Fruit fly (Drosophila melanogaster) whole organism, prepupa: ENCODE measurements around the gene Tcs3.

Experiments used
- Blimp-1 ChIP-seq: fragments of 200-800 bp; sonication (Bioruptor generic); optimal IDR thresholded peaks from 3 replicates; lab custom pipeline; 2017; ENCODE audit warnings: missing biosample characterization, missing genetic modification characterization, mild to moderate bottlenecking, moderate library complexity, missing genetic modification reagents
- CG10631 ChIP-seq: fragments of 200-800 bp; sonication (Bioruptor generic); optimal IDR thresholded peaks from 2 replicates; lab custom pipeline; 2016; ENCODE audit warnings: missing biosample characterization, missing genetic modification characterization
- CG10669 ChIP-seq: fragments of 200-800 bp; sonication (Bioruptor generic); optimal IDR thresholded peaks from 3 replicates; lab custom pipeline; 2018; ENCODE audit warnings: missing biosample characterization, mild to moderate bottlenecking, missing genetic modification characterization, moderate library complexity
- CG11294 ChIP-seq: fragments of 200-800 bp; sonication (Bioruptor generic); IDR thresholded peaks from 2 replicates; pipeline ENCODE4 v1.3.6; 2022; ENCODE audit warnings: missing biosample characterization, missing genetic modification characterization
- CG15336 ChIP-seq: fragments of 200-800 bp; sonication (Bioruptor generic); IDR thresholded peaks from 2 replicates; pipeline ENCODE4 v1.3.6; 2022; ENCODE audit warnings: missing biosample characterization, missing genetic modification characterization
- CG3032 ChIP-seq: fragments of 200-800 bp; optimal IDR thresholded peaks from 2 replicates; lab custom pipeline; 2019; ENCODE audit warnings: missing biosample characterization, mild to moderate bottlenecking, missing genetic modification characterization, moderate library complexity
- CG31627 ChIP-seq: fragments of 200-800 bp; sonication (Bioruptor generic); optimal IDR thresholded peaks from 3 replicates; lab custom pipeline; 2016; ENCODE audit warnings: missing biosample characterization, missing genetic modification characterization
- CG32006 ChIP-seq: fragments of 200-800 bp; sonication (Bioruptor generic); optimal IDR thresholded peaks from 3 replicates; lab custom pipeline; 2017; ENCODE audit warnings: missing biosample characterization, mild to moderate bottlenecking, missing genetic modification characterization
- CG3919 ChIP-seq: fragments of 200-800 bp; sonication (Bioruptor generic); optimal IDR thresholded peaks from 3 replicates; lab custom pipeline; 2016; ENCODE audit warnings: missing biosample characterization, missing genetic modification characterization
- CG4318 ChIP-seq: fragments of 200-800 bp; sonication (Bioruptor generic); optimal IDR thresholded peaks from 3 replicates; lab custom pipeline; 2017; ENCODE audit warnings: missing biosample characterization, mild to moderate bottlenecking, missing genetic modification characterization
- CG6163 ChIP-seq: fragments of 200-800 bp; sonication (Bioruptor generic); IDR thresholded peaks from 3 replicates; pipeline ENCODE4 v1.3.6; 2022; ENCODE audit warnings: missing biosample characterization, missing genetic modification characterization
- CG6854 ChIP-seq: fragments of 200-800 bp; sonication (Bioruptor generic); optimal IDR thresholded peaks from 2 replicates; lab custom pipeline; 2017; ENCODE audit warnings: missing biosample characterization, mild to moderate bottlenecking, missing genetic modification characterization
- CG7368 ChIP-seq: fragments of 200-800 bp; sonication (Bioruptor generic); optimal IDR thresholded peaks from 3 replicates; lab custom pipeline; 2016; ENCODE audit warnings: missing biosample characterization, missing genetic modification characterization
- CG8119 ChIP-seq: fragments of 200-800 bp; sonication (Bioruptor generic); IDR thresholded peaks from 3 replicates; pipeline ENCODE4 v1.3.6; 2022; ENCODE audit warnings: missing biosample characterization, missing genetic modification characterization
- CG8632 ChIP-seq: fragments of 200-800 bp; sonication (Bioruptor generic); optimal IDR thresholded peaks from 3 replicates; lab custom pipeline; 2016; ENCODE audit warnings: missing biosample characterization, missing genetic modification characterization
- Eip93F ChIP-seq: fragments of 200-800 bp; sonication (Bioruptor generic); optimal IDR thresholded peaks from 2 replicates; lab custom pipeline; 2016; ENCODE audit warnings: missing biosample characterization, mild to moderate bottlenecking, missing genetic modification characterization
- Ets21C ChIP-seq: fragments of 200-800 bp; sonication (Bioruptor generic); optimal IDR thresholded peaks from 3 replicates; lab custom pipeline; 2016; ENCODE audit warnings: missing biosample characterization, missing genetic modification characterization
- Ets96B ChIP-seq: fragments of 200-800 bp; optimal IDR thresholded peaks from 2 replicates; lab custom pipeline; 2019; ENCODE audit warnings: missing biosample characterization, mild to moderate bottlenecking, missing genetic modification characterization, moderate library complexity
- Gug ChIP-seq: fragments of 200-800 bp; sonication (Bioruptor generic); IDR thresholded peaks from 2 replicates; pipeline ENCODE4 v1.3.6; 2022; ENCODE audit warnings: missing biosample characterization, missing genetic modification characterization
- Hr38 ChIP-seq: sonication (Bioruptor generic); optimal IDR thresholded peaks from 2 replicates; lab custom pipeline; 2016; ENCODE audit warnings: missing biosample characterization, missing genetic modification characterization
- Hr4 ChIP-seq: fragments of 200-800 bp; sonication (Bioruptor generic); optimal IDR thresholded peaks from 3 replicates; lab custom pipeline; 2016; ENCODE audit warnings: missing biosample characterization, missing genetic modification characterization
- Sox102F ChIP-seq: fragments of 200-800 bp; sonication (Bioruptor generic); optimal IDR thresholded peaks from 2 replicates; lab custom pipeline; 2016; ENCODE audit warnings: missing biosample characterization, mild to moderate bottlenecking, missing genetic modification characterization
- Sox14 ChIP-seq: fragments of 200-800 bp; sonication (Bioruptor generic); optimal IDR thresholded peaks from 3 replicates; lab custom pipeline; 2016; ENCODE audit warnings: missing biosample characterization, missing genetic modification characterization
- Sox15 ChIP-seq: fragments of 200-800 bp; sonication (Bioruptor generic); optimal IDR thresholded peaks from 3 replicates; lab custom pipeline; 2016; ENCODE audit warnings: missing biosample characterization, missing genetic modification characterization
- achi ChIP-seq: fragments of 200-800 bp; sonication (Bioruptor generic); optimal IDR thresholded peaks from 3 replicates; lab custom pipeline; 2016; ENCODE audit warnings: missing biosample characterization, missing genetic modification characterization
- acj6 ChIP-seq: fragments of 200-800 bp; sonication (Bioruptor generic); optimal IDR thresholded peaks from 3 replicates; lab custom pipeline; 2016; ENCODE audit warnings: missing biosample characterization, missing genetic modification characterization
- cyc ChIP-seq: fragments of 200-800 bp; sonication (Bioruptor generic); optimal IDR thresholded peaks from 3 replicates; lab custom pipeline; 2016; ENCODE audit warnings: missing biosample characterization, missing genetic modification characterization
- dac ChIP-seq: fragments of 200-800 bp; sonication (Bioruptor generic); optimal IDR thresholded peaks from 2 replicates; lab custom pipeline; 2017; ENCODE audit warnings: missing biosample characterization, mild to moderate bottlenecking, missing genetic modification characterization
- dsx ChIP-seq: fragments of 200-800 bp; optimal IDR thresholded peaks from 3 replicates; lab custom pipeline; 2019; ENCODE audit warnings: missing biosample characterization, mild to moderate bottlenecking, missing genetic modification characterization, moderate library complexity; ENCODE audit not compliant: poor library complexity, severe bottlenecking
- eg ChIP-seq: fragments of 200-800 bp; sonication (Bioruptor generic); IDR thresholded peaks from 3 replicates; pipeline ENCODE4 v1.3.6; 2022; ENCODE audit warnings: missing biosample characterization, missing genetic modification characterization
- fd85E ChIP-seq: fragments of 200-800 bp; sonication (Bioruptor generic); optimal IDR thresholded peaks from 3 replicates; lab custom pipeline; 2016; ENCODE audit warnings: missing biosample characterization, missing genetic modification characterization
- lz ChIP-seq: fragments of 200-800 bp; sonication (Bioruptor generic); optimal IDR thresholded peaks from 3 replicates; lab custom pipeline; 2016; ENCODE audit warnings: missing biosample characterization, missing genetic modification characterization
- net ChIP-seq: fragments of 200-800 bp; sonication (Bioruptor generic); optimal IDR thresholded peaks from 3 replicates; lab custom pipeline; 2016; ENCODE audit warnings: missing biosample characterization, missing genetic modification characterization
- salr ChIP-seq, 2 experiments: fragments of 200-800 bp; sonication (Bioruptor generic); optimal IDR thresholded peaks; 3 replicates each; lab custom pipeline; 2016 to 2018; ENCODE audit warnings: missing biosample characterization in 2 of 2, missing genetic modification characterization in 2 of 2, mild to moderate bottlenecking in 1 of 2
- spab ChIP-seq: fragments of 200-800 bp; sonication (Bioruptor generic); optimal IDR thresholded peaks from 2 replicates; lab custom pipeline; 2017; ENCODE audit warnings: missing biosample characterization, mild to moderate bottlenecking, missing genetic modification characterization, missing genetic modification reagents
- ss ChIP-seq, 2 experiments: fragments of 200-800 bp; sonication (Bioruptor generic); optimal IDR thresholded peaks; 2 replicates in 1 of 2; 3 replicates in 1 of 2; lab custom pipeline; 2017 to 2018; ENCODE audit warnings: mild to moderate bottlenecking in 2 of 2, missing biosample characterization in 2 of 2, missing genetic modification characterization in 2 of 2, moderate library complexity in 1 of 2
- svp ChIP-seq: fragments of 200-800 bp; sonication (Bioruptor generic); peaks from one replicate; lab custom pipeline; 2016; ENCODE audit warnings: missing biosample characterization, missing genetic modification characterization
- topi ChIP-seq: fragments of 200-800 bp; sonication (Bioruptor generic); optimal IDR thresholded peaks from 3 replicates; lab custom pipeline; 2016; ENCODE audit warnings: missing biosample characterization, missing genetic modification characterization
- vri ChIP-seq: fragments of 200-800 bp; sonication (Bioruptor generic); optimal IDR thresholded peaks from 3 replicates; lab custom pipeline; 2016; ENCODE audit warnings: missing biosample characterization, mild to moderate bottlenecking, missing genetic modification characterization

Gene Tcs3

DNA sequence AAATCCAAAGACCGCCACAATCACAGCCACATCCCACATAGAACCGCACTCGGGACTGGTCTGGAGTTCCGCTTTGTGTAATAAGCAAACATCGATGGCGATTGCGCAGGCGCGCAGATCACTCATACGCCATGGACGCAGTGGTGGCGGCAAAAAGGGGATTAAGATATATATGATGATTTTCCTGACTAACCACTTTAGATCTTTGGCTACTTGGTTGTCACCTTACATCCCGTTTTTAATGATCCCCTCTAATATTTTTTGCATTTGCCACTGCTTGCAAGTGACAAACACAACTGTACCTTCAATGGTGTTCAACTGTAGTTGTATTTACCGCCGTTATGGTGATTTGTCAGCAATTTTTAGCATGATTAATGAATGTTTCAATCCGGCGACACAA is 41.8 kb upstream of the Tcs3 start (continued):
- no peak for TF ChIP-seq vri
- TF ChIP-seq eg (GFP tag; lab: Robert Waterston, UW) = peak; percentile 86
- TF ChIP-seq Sox14 (GFP tag; lab: Kevin White, UChicago) = peak; percentile 38
- no peak for TF ChIP-seq topi (GFP tag; lab: Kevin White, UChicago)
- no peak for TF ChIP-seq CG3032 (tag; lab: Kevin White, UChicago)
- TF ChIP-seq Sox102F (GFP tag; lab: Kevin White, UChicago) = no peak
- peak; percentile 66 for TF ChIP-seq CG8119 (GFP tag; lab: Robert Waterston, UW)
- TF ChIP-seq, all 60 proteins: peak for 28

DNA sequence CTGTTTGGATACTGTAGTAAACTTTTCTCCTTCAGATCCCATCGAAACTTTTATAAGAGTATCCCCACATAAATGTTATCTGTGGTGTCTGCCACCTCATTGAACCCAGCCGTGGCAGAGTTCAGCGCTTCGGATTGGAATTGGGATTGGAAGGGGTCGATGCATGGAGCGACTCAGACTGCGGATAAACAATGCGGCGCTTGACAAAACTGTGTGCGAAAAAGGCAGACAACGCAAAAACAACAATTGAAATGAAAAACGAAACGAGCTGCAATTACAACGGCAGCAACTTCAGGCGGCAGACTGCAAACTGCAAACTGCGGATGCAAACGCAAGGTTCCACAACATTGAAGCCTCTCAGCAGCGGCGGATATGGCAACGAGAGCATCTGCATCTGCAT is 37.8 kb upstream of the Tcs3 start, which contains the start of gene CG13062:
TSS of gene CG13062 (plus strand) at position 301 of the 400 bp plus-strand sequence.
- TF ChIP-seq CG10631 (GFP tag; lab: Kevin White, UChicago) = no peak
- no peak for TF ChIP-seq Gug
- no peak for TF ChIP-seq CG4318 (GFP tag; lab: Kevin White, UChicago)
- TF ChIP-seq CG7368 = no peak
- peak; percentile 12 for TF ChIP-seq svp
- peak; percentile 8 for TF ChIP-seq achi (GFP tag; lab: Kevin White, UChicago)
- TF ChIP-seq CG10669 (GFP tag; lab: Kevin White, UChicago) = no peak
- TF ChIP-seq CG11294 (GFP tag; lab: Robert Waterston, UW) = no peak
- TF ChIP-seq lz (GFP tag; lab: Kevin White, UChicago) = no peak
- no peak for TF ChIP-seq fd85E (GFP tag; lab: Kevin White, UChicago)

DNA sequence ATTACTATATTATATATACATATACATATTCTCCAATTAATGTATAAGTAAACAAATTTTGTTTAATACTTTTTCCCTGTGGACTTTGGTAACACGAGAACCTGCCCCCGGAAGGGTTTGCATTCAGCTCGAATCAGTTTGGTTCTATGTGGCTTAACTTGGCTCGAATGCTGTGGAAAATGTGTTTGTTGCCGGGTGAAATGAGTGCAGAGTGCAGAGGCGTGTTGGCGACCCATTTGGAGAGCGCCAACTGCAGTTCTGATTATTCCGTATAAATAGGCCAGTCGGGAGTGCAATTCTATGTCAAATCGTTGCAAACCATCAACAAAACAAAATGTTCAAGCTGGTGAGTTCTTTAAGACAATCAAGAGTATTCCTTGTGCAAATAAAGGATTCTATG is 34.1 kb upstream of the Tcs3 start, which contains the start of gene Nplp3:
TSS of gene Nplp3 (plus strand) at position 301 of the 400 bp plus-strand sequence.
- TF ChIP-seq CG6854 = no peak
- TF ChIP-seq dac (GFP tag; lab: Kevin White, UChicago) = no peak
- TF ChIP-seq CG8632 (GFP tag; lab: Kevin White, UChicago) = no peak
- no peak for TF ChIP-seq CG6163
- TF ChIP-seq Sox14 (GFP tag; lab: Kevin White, UChicago) = no peak
- TF ChIP-seq CG11294 (GFP tag; lab: Robert Waterston, UW) = no peak
- no peak for TF ChIP-seq svp
- TF ChIP-seq salr (GFP tag; optimal IDR thresholded peaks at IDR 0.05; lab: Kevin White, UChicago) = no peak
- TF ChIP-seq net (GFP tag; lab: Kevin White, UChicago) = no peak
- TF ChIP-seq eg (GFP tag; lab: Robert Waterston, UW) = no peak
- TF ChIP-seq Hr38 = no peak
- TF ChIP-seq vri = no peak
- TF ChIP-seq Blimp-1 (GFP tag; lab: Kevin White, UChicago) = no peak
- no peak for TF ChIP-seq lz (GFP tag; lab: Kevin White, UChicago)
- no peak for TF ChIP-seq Gug
- TF ChIP-seq spab = no peak
- TF ChIP-seq acj6 (GFP tag; lab: Kevin White, UChicago) = no peak

DNA sequence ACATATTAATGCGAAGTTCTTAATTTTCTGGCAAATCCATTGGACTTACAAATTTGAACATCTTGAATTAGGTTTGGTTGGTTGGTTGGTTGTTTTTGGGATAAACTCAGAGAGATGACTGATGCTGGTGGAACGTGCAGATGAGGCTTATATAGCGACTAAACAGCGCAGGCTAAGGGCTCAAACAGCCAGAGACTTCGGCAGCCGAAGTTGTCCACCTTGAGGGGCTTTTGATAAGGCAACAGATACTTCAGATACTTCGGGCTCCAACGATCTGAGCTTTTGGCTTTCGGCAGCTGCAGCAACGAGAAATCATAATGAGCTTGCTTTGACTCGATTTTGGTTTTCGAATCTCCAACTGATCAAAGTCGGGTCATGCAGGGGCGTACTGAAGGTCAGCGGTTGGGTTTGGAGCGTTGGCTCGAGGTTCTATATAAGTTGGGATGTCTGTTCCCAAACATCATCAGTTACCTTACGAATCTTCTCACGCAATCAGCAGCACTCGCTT is 32.3 kb upstream of the Tcs3 start, which contains the start of the genes CG13041 and CG13060:
TSS of gene CG13041 (minus strand) at position 128 of the 508 bp plus-strand sequence.
TSS of gene CG13060 (plus strand) at position 458 of the 508 bp plus-strand sequence.
- no peak for TF ChIP-seq Hr4 (GFP tag; lab: Kevin White, UChicago)
- no peak for TF ChIP-seq CG32006 (GFP tag; lab: Kevin White, UChicago)
- TF ChIP-seq CG10631 (GFP tag; lab: Kevin White, UChicago) = no peak
- TF ChIP-seq ss (GFP tag; optimal IDR thresholded peaks at IDR 0.05; lab: Kevin White, UChicago) = no peak
- no peak for TF ChIP-seq dac (GFP tag; lab: Kevin White, UChicago)
- TF ChIP-seq Ets96B = no peak
- TF ChIP-seq cyc (GFP tag; lab: Kevin White, UChicago) = no peak
- no peak for TF ChIP-seq Eip93F (GFP tag; lab: Kevin White, UChicago)

DNA sequence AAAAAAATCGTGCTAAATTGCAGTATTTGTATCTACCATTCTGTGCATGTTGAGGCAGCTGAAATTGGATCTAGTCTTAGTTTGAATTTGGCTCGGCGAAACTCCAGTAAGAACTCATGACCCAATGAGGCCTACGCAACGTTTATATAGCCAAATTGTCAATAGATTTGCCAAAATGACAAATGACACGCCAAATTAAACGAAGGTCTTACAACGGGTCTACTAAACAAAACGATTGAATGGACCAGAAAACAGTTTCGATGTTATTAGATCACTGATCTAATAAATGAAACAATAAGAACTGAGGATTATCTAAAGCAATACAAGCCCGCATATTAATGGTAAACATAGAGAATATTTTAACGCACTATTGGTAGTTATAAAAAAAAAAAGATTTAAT is 30.6 kb upstream of the Tcs3 start, which contains the start of gene CG42718:
TSS of gene CG42718 (minus strand) at position 101 of the 400 bp plus-strand sequence.
- no peak for TF ChIP-seq CG3919 (GFP tag; lab: Kevin White, UChicago)
- no peak for TF ChIP-seq Ets21C (GFP tag; lab: Kevin White, UChicago)
- no peak for TF ChIP-seq Sox15 (GFP tag; lab: Kevin White, UChicago)
- no peak for TF ChIP-seq CG31627
- no peak for TF ChIP-seq CG6854
- no peak for TF ChIP-seq CG15336 (GFP tag; lab: Robert Waterston, UW)
- TF ChIP-seq dsx (GFP tag; lab: Kevin White, UChicago) = no peak
- TF ChIP-seq CG10631 (GFP tag; lab: Kevin White, UChicago) = no peak
- no peak for TF ChIP-seq eg (GFP tag; lab: Robert Waterston, UW)
- TF ChIP-seq acj6 (GFP tag; lab: Kevin White, UChicago) = no peak
- no peak for TF ChIP-seq dac (GFP tag; lab: Kevin White, UChicago)
- TF ChIP-seq CG10669 (GFP tag; lab: Kevin White, UChicago) = no peak
- TF ChIP-seq achi (GFP tag; lab: Kevin White, UChicago) = no peak
